ENCODE assay signal across 3 worm cellular contexts in the genomic region with DNA sequence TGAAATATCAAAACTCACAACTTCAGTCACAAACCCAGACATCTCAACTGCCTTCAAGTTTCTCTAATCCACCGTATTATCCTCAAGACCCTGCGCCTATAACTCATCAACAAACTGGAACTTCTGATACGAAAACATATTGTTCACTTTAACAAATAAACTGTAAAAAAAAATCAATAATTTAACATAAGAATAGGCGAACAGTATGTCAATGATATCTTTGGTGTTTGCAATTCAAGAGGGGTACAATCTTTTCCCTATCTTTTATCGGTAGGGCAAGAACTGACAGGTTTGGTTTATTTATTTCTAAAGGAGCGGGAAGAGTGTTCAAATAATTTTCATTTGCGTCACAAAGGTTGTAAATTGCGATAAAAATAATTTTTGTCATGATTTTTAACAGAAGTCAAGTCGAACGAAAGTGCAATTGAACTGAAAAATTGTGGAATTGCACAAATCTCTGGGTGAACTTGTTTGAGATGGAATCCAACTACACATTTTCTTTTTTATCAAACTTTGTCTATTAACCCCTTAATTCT.
TF ChIP-seq lines count a peak whose summit lies in the region.

No protein-coding gene starts in this region.

TF ChIP-seq in whole organism, L1 larva, 84 proteins besides CTCF, POLR2A, EP300 and RAD21 (continued from another document and continues in another):
- peak; percentile 98 for TF ChIP-seq tbx-2 (tag; optimal IDR thresholded peaks at IDR 0.05; lab: Kevin White, UChicago)
- no peak for TF ChIP-seq ama-1 (optimal IDR thresholded peaks at IDR 0.05; lab: Kevin White, UChicago)
- peak; percentile 67 for TF ChIP-seq efl-3 (GFP tag; optimal IDR thresholded peaks at IDR 0.05; lab: Kevin White, UChicago)
- peak; percentile 15 for TF ChIP-seq ceh-90 (tag; optimal IDR thresholded peaks at IDR 0.05; lab: Kevin White, UChicago)
- TF ChIP-seq blmp-1 (tag; optimal IDR thresholded peaks at IDR 0.05; lab: Kevin White, UChicago): peak; percentile 54
- TF ChIP-seq alr-1 (tag; optimal IDR thresholded peaks at IDR 0.05; lab: Kevin White, UChicago; ENCODE audit: borderline replicate concordance): no peak
- peak; percentile 82 for TF ChIP-seq isw-1 (GFP tag; IDR thresholded peaks at IDR 0.05; lab: Robert Waterston, UW)
- TF ChIP-seq mef-2 (tag; optimal IDR thresholded peaks at IDR 0.05; lab: Kevin White, UChicago): peak; percentile 74
- TF ChIP-seq rnt-1 (tag; optimal IDR thresholded peaks at IDR 0.05; lab: Kevin White, UChicago): peak; percentile 95
- TF ChIP-seq irx-1 (tag; optimal IDR thresholded peaks at IDR 0.05; lab: Kevin White, UChicago): peak; percentile 99
- peak; percentile 96 for TF ChIP-seq lin-14 (GFP tag; optimal IDR thresholded peaks at IDR 0.05; lab: Kevin White, UChicago)
- peak; percentile 98 for TF ChIP-seq nhr-20 (tag; optimal IDR thresholded peaks at IDR 0.05; lab: Kevin White, UChicago)
- peak; percentile 56 to 93 for TF ChIP-seq lin-35 (GFP tag; optimal IDR thresholded peaks at IDR 0.05; lab: Kevin White, UChicago)
- peak; percentile 88 for TF ChIP-seq fkh-4 (tag; optimal IDR thresholded peaks at IDR 0.05; lab: Kevin White, UChicago; ENCODE audit: borderline replicate concordance)
- TF ChIP-seq lir-3 (tag; optimal IDR thresholded peaks at IDR 0.05; lab: Kevin White, UChicago; ENCODE audit: poor library complexity): peak; percentile 94
- TF ChIP-seq hlh-17 (GFP tag; optimal IDR thresholded peaks at IDR 0.05; lab: Kevin White, UChicago; ENCODE audit: borderline replicate concordance): no peak
- TF ChIP-seq nhr-47 (tag; optimal IDR thresholded peaks at IDR 0.05; lab: Kevin White, UChicago): peak; percentile 99
- TF ChIP-seq mab-9 (GFP tag; IDR thresholded peaks at IDR 0.05; lab: Robert Waterston, UW): peak; percentile 92
- peak; percentile 64 for TF ChIP-seq nhr-12 (tag; optimal IDR thresholded peaks at IDR 0.05; lab: Kevin White, UChicago)
- TF ChIP-seq unc-86 (tag; optimal IDR thresholded peaks at IDR 0.05; lab: Kevin White, UChicago): peak; percentile 66
- peak; percentile 96 for TF ChIP-seq lin-13 (GFP tag; optimal IDR thresholded peaks at IDR 0.05; lab: Kevin White, UChicago)
- peak; percentile 100 for TF ChIP-seq nhr-11 (tag; optimal IDR thresholded peaks at IDR 0.05; lab: Kevin White, UChicago)
- peak; percentile 99 for TF ChIP-seq nhr-77 (tag; optimal IDR thresholded peaks at IDR 0.05; lab: Kevin White, UChicago)
- TF ChIP-seq unc-62 (GFP tag; optimal IDR thresholded peaks at IDR 0.05; lab: Kevin White, UChicago): no peak
- TF ChIP-seq dpl-1 (GFP tag; optimal IDR thresholded peaks at IDR 0.05; lab: Kevin White, UChicago): peak; percentile 55 to 67 (median 65)
- peak; percentile 99 for TF ChIP-seq fos-1 (tag; optimal IDR thresholded peaks at IDR 0.05; lab: Kevin White, UChicago)
- no peak for TF ChIP-seq tlp-1 (tag; optimal IDR thresholded peaks at IDR 0.05; lab: Kevin White, UChicago)
- peak; percentile 90 for TF ChIP-seq nhr-76 (tag; optimal IDR thresholded peaks at IDR 0.05; lab: Kevin White, UChicago)
- peak; percentile 64 for TF ChIP-seq nhr-28 (tag; optimal IDR thresholded peaks at IDR 0.05; lab: Kevin White, UChicago)
- no peak for TF ChIP-seq sptf-1 (tag; optimal IDR thresholded peaks at IDR 0.05; lab: Kevin White, UChicago)
- TF ChIP-seq hlh-4 (tag; optimal IDR thresholded peaks at IDR 0.05; lab: Kevin White, UChicago): peak; percentile 59
- peak; percentile 99 for TF ChIP-seq snu-23 (GFP tag; optimal IDR thresholded peaks at IDR 0.05; lab: Kevin White, UChicago)
- peak; percentile 93 for TF ChIP-seq C04F5.9 (tag; optimal IDR thresholded peaks at IDR 0.05; lab: Kevin White, UChicago)
- no peak for TF ChIP-seq unc-30 (tag; optimal IDR thresholded peaks at IDR 0.05; lab: Kevin White, UChicago)
- TF ChIP-seq elt-3 (tag; optimal IDR thresholded peaks at IDR 0.05; lab: Kevin White, UChicago): peak in 4 of 6 experiments; percentile 54 to 100 (median 89)
- peak in 1 of 2 experiments; percentile 86 for TF ChIP-seq mdl-1 (tag; optimal IDR thresholded peaks at IDR 0.05; lab: Kevin White, UChicago)
- TF ChIP-seq skn-1 (tag; optimal IDR thresholded peaks at IDR 0.05; lab: Kevin White, UChicago): peak; percentile 98
- peak; percentile 100 for TF ChIP-seq mep-1 (tag; optimal IDR thresholded peaks at IDR 0.05; lab: Kevin White, UChicago)
- peak; percentile 91 for TF ChIP-seq elt-2 (tag; optimal IDR thresholded peaks at IDR 0.05; lab: Kevin White, UChicago)
- TF ChIP-seq ces-1 (GFP tag; optimal IDR thresholded peaks at IDR 0.05; lab: Kevin White, UChicago): peak; percentile 58
- no peak for TF ChIP-seq lin-15B (tag; optimal IDR thresholded peaks at IDR 0.05; lab: Kevin White, UChicago)

TF ChIP-seq in whole organism, L3 larva, 47 proteins besides CTCF, POLR2A, EP300 and RAD21 (continued from another document):
- TF ChIP-seq mdl-1 (tag; optimal IDR thresholded peaks at IDR 0.05; lab: Kevin White, UChicago) (peak; percentile 86), egl-27 (tag; optimal IDR thresholded peaks at IDR 0.05; lab: Kevin White, UChicago) (peak; percentile 87), ZK546.5 (tag; optimal IDR thresholded peaks at IDR 0.05; lab: Kevin White, UChicago) (peak; percentile 72), sea-2 (GFP tag; optimal IDR thresholded peaks at IDR 0.05; lab: Kevin White, UChicago) (peak; percentile 11), zag-1 (tag; optimal IDR thresholded peaks at IDR 0.05; lab: Kevin White, UChicago) (peak; percentile 88), unc-39 (tag; optimal IDR thresholded peaks at IDR 0.05; lab: Kevin White, UChicago) (no peak), nhr-11 (tag; optimal IDR thresholded peaks at IDR 0.05; lab: Kevin White, UChicago) (peak; percentile 98), unc-62 (GFP tag; optimal IDR thresholded peaks at IDR 0.05; lab: Kevin White, UChicago) (peak; percentile 89), lin-15B (tag; optimal IDR thresholded peaks at IDR 0.05; lab: Kevin White, UChicago) (peak; percentile 12), pqm-1 (tag; optimal IDR thresholded peaks at IDR 0.05; lab: Kevin White, UChicago) (peak; percentile 93), nhr-76 (tag; optimal IDR thresholded peaks at IDR 0.05; lab: Kevin White, UChicago) (peak; percentile 86), fkh-2 (tag; optimal IDR thresholded peaks at IDR 0.05; lab: Kevin White, UChicago) (peak; percentile 56), daf-12 (tag; optimal IDR thresholded peaks at IDR 0.05; lab: Kevin White, UChicago) (peak; percentile 93), tbx-2 (tag; optimal IDR thresholded peaks at IDR 0.05; lab: Kevin White, UChicago) (peak; percentile 98), ceh-28 (tag; optimal IDR thresholded peaks at IDR 0.05; lab: Kevin White, UChicago) (peak; percentile 100), pha-4 (tag; optimal IDR thresholded peaks at IDR 0.05; lab: Kevin White, UChicago) (peak; percentile 99), nhr-28 (tag; optimal IDR thresholded peaks at IDR 0.05; lab: Kevin White, UChicago) (peak; percentile 96), fos-1 (tag; optimal IDR thresholded peaks at IDR 0.05; lab: Kevin White, UChicago) (peak; percentile 91), ztf-4 (tag; optimal IDR thresholded peaks at IDR 0.05; lab: Kevin White, UChicago) (peak; percentile 93), nhr-77 (tag; optimal IDR thresholded peaks at IDR 0.05; lab: Kevin White, UChicago) (peak; percentile 98), ceh-9 (tag; optimal IDR thresholded peaks at IDR 0.05; lab: Kevin White, UChicago) (no peak), nhr-43 (tag; optimal IDR thresholded peaks at IDR 0.05; lab: Kevin White, UChicago; ENCODE audit: poor library complexity, severe bottlenecking) (peak; percentile 99), elt-3 (tag; optimal IDR thresholded peaks at IDR 0.05; lab: Kevin White, UChicago) (peak; percentile 72 to 98 (median 87)), jun-1 (tag; optimal IDR thresholded peaks at IDR 0.05; lab: Kevin White, UChicago) (peak; percentile 100), elt-1 (tag; optimal IDR thresholded peaks at IDR 0.05; lab: Kevin White, UChicago) (peak; percentile 75), lsy-12 (tag; optimal IDR thresholded peaks at IDR 0.05; lab: Kevin White, UChicago) (peak; percentile 95), lin-39 (tag; optimal IDR thresholded peaks at IDR 0.05; lab: Kevin White, UChicago) (peak; percentile 82), nhr-237 (tag; optimal IDR thresholded peaks at IDR 0.05; lab: Kevin White, UChicago) (peak; percentile 43), elt-2 (tag; optimal IDR thresholded peaks at IDR 0.05; lab: Kevin White, UChicago) (peak; percentile 84), fkh-10 (GFP tag; optimal IDR thresholded peaks at IDR 0.05; lab: Kevin White, UChicago) (peak; percentile 99)

TF ChIP-seq in whole organism, young adult, 124 proteins besides CTCF, POLR2A, EP300 and RAD21 (continued from another document and continues in another):
- TF ChIP-seq attf-3 (GFP tag; conservative IDR thresholded peaks at IDR 0.05; lab: Robert Waterston, UW) (0 out of 2 replicates have a peak, but pooled peaks have one; percentile 38), bed-1 (GFP tag; IDR thresholded peaks at IDR 0.05; lab: Robert Waterston, UW) (no peak), ztf-26 (tag; optimal IDR thresholded peaks at IDR 0.05; lab: Kevin White, UChicago) (peak; percentile 99), egl-44 (GFP tag; IDR thresholded peaks at IDR 0.05; lab: Robert Waterston, UW) (peak; percentile 87), K11D2.4 (GFP tag; IDR thresholded peaks at IDR 0.05; lab: Robert Waterston, UW) (peak; percentile 98), K12H6.12 (tag; optimal IDR thresholded peaks at IDR 0.05; lab: Kevin White, UChicago) (peak; percentile 96), ztf-3 (GFP tag; optimal IDR thresholded peaks at IDR 0.05; lab: Kevin White, UChicago) (peak; percentile 88), gei-17 (GFP tag; optimal IDR thresholded peaks at IDR 0.05; lab: Kevin White, UChicago) (peak; percentile 97), nhr-179 (tag; optimal IDR thresholded peaks at IDR 0.05; lab: Kevin White, UChicago) (peak; percentile 81), bed-2 (GFP tag; IDR thresholded peaks at IDR 0.05; lab: Robert Waterston, UW) (peak; percentile 29; the same call in 1 of the 2 replicates), chd-7 (tag; optimal IDR thresholded peaks at IDR 0.05; lab: Kevin White, UChicago) (peak; percentile 89), B0019.2 (GFP tag; conservative IDR thresholded peaks at IDR 0.05; lab: Robert Waterston, UW) (no peak), athp-1 (tag; optimal IDR thresholded peaks at IDR 0.05; lab: Kevin White, UChicago) (peak; percentile 46), pha-4 (tag; optimal IDR thresholded peaks at IDR 0.05; lab: Kevin White, UChicago) (peak; percentile 97), C17E4.6 (GFP tag; IDR thresholded peaks at IDR 0.05; lab: Robert Waterston, UW) (peak; percentile 77), Y53G8AR.9 (GFP tag; conservative IDR thresholded peaks at IDR 0.05; lab: Robert Waterston, UW) (peak; percentile 97), somi-1 (GFP tag; optimal IDR thresholded peaks at IDR 0.05; lab: Kevin White, UChicago) (peak; percentile 97), rcor-1 (GFP tag; IDR thresholded peaks at IDR 0.05; lab: Robert Waterston, UW) (peak; percentile 94), him-1 (tag; optimal IDR thresholded peaks at IDR 0.05; lab: Kevin White, UChicago) (no peak), nfya-2 (GFP tag; IDR thresholded peaks at IDR 0.05; lab: Robert Waterston, UW) (no peak), F57C9.4 (tag; optimal IDR thresholded peaks at IDR 0.05; lab: Kevin White, UChicago) (peak; percentile 71), ama-1 (optimal IDR thresholded peaks at IDR 0.05; lab: Kevin White, UChicago) (no peak), ama-1 (GFP tag; optimal IDR thresholded peaks at IDR 0.05; lab: Kevin White, UChicago) (peak in 1 of 2 experiments; percentile 73), cebp-1 (GFP tag; IDR thresholded peaks at IDR 0.05; lab: Robert Waterston, UW) (peak; percentile 78), cebp-1 (tag; optimal IDR thresholded peaks at IDR 0.05; lab: Kevin White, UChicago) (peak; percentile 96), ztf-25 (GFP tag; IDR thresholded peaks at IDR 0.05; lab: Robert Waterston, UW) (no peak), nhr-90 (tag; optimal IDR thresholded peaks at IDR 0.05; lab: Kevin White, UChicago) (peak; percentile 91), hrde-1 (tag; optimal IDR thresholded peaks at IDR 0.05; lab: Kevin White, UChicago; ENCODE audit: borderline replicate concordance) (peak; percentile 51), sea-2 (GFP tag; IDR thresholded peaks at IDR 0.05; lab: Robert Waterston, UW) (no peak), ceh-27 (GFP tag; optimal IDR thresholded peaks at IDR 0.05; lab: Kevin White, UChicago) (peak; percentile 98), let-526 (GFP tag; IDR thresholded peaks at IDR 0.05; lab: Robert Waterston, UW) (peak; percentile 81), lsl-1 (GFP tag; optimal IDR thresholded peaks at IDR 0.05; lab: Kevin White, UChicago) (no peak), xnd-1 (tag; optimal IDR thresholded peaks at IDR 0.05; lab: Kevin White, UChicago) (no peak), dpff-1 (tag; optimal IDR thresholded peaks at IDR 0.05; lab: Kevin White, UChicago) (peak; percentile 86), mel-28 (tag; optimal IDR thresholded peaks at IDR 0.05; lab: Kevin White, UChicago; ENCODE audit: borderline replicate concordance) (peak; percentile 81), ceh-79 (tag; optimal IDR thresholded peaks at IDR 0.05; lab: Kevin White, UChicago) (peak; percentile 86), lag-1 (GFP tag; IDR thresholded peaks at IDR 0.05; lab: Robert Waterston, UW) (peak; percentile 84; the same call in 1 of the 2 replicates), ztf-6 (GFP tag; IDR thresholded peaks at IDR 0.05; lab: Robert Waterston, UW) (0 out of 2 replicates have a peak, but pooled peaks have one; percentile 62), hmg-1.2 (GFP tag; IDR thresholded peaks at IDR 0.05; lab: Robert Waterston, UW) (peak; percentile 81), die-1 (tag; optimal IDR thresholded peaks at IDR 0.05; lab: Kevin White, UChicago) (peak; percentile 66), T26A5.8 (tag; optimal IDR thresholded peaks at IDR 0.05; lab: Kevin White, UChicago) (no peak), B0035.1 (tag; optimal IDR thresholded peaks at IDR 0.05; lab: Kevin White, UChicago) (peak; percentile 95), snpc-4 (GFP tag; optimal IDR thresholded peaks at IDR 0.05; lab: Kevin White, UChicago) (peak; percentile 51), snpc-4 (tag; optimal IDR thresholded peaks at IDR 0.05; lab: Kevin White, UChicago) (peak; percentile 71 to 86 (median 82)), madf-10 (tag; optimal IDR thresholded peaks at IDR 0.05; lab: Kevin White, UChicago) (peak; percentile 96), ceh-40 (GFP tag; IDR thresholded peaks at IDR 0.05; lab: Robert Waterston, UW) (0 out of 2 replicates have a peak, but pooled peaks have one; percentile 28), mxl-1 (tag; optimal IDR thresholded peaks at IDR 0.05; lab: Kevin White, UChicago) (no peak), nfya-1 (tag; optimal IDR thresholded peaks at IDR 0.05; lab: Kevin White, UChicago; ENCODE audit: borderline replicate concordance, insufficient read depth) (no peak), unc-62 (GFP tag; optimal IDR thresholded peaks at IDR 0.05; lab: Kevin White, UChicago) (no peak), let-607 (tag; optimal IDR thresholded peaks at IDR 0.05; lab: Kevin White, UChicago) (peak; percentile 76 to 93), madf-3 (GFP tag; IDR thresholded peaks at IDR 0.05; lab: Robert Waterston, UW) (peak; percentile 72), F23B12.7 (tag; optimal IDR thresholded peaks at IDR 0.05; lab: Kevin White, UChicago; ENCODE audit: insufficient read depth) (peak; percentile 97), ets-4 (GFP tag; optimal IDR thresholded peaks at IDR 0.05; lab: Kevin White, UChicago) (peak; percentile 89), nhr-27 (tag; optimal IDR thresholded peaks at IDR 0.05; lab: Kevin White, UChicago) (peak; percentile 80), ekl-4 (GFP tag; IDR thresholded peaks at IDR 0.05; lab: Robert Waterston, UW) (peak; percentile 73), lir-1 (GFP tag; conservative IDR thresholded peaks at IDR 0.05; lab: Robert Waterston, UW) (peak; percentile 81), hlh-12 (tag; optimal IDR thresholded peaks at IDR 0.05; lab: Kevin White, UChicago) (no peak), unc-130 (GFP tag; optimal IDR thresholded peaks at IDR 0.05; lab: Kevin White, UChicago) (peak; percentile 33), ztf-18 (tag; optimal IDR thresholded peaks at IDR 0.05; lab: Kevin White, UChicago) (peak; percentile 79), egrh-3 (GFP tag; IDR thresholded peaks at IDR 0.05; lab: Robert Waterston, UW) (0 out of 2 replicates have a peak, but pooled peaks have one; percentile 16)
